Worm (Caenorhabditis elegans): Measurements from ENCODE around the gene top-3.

DNA sequence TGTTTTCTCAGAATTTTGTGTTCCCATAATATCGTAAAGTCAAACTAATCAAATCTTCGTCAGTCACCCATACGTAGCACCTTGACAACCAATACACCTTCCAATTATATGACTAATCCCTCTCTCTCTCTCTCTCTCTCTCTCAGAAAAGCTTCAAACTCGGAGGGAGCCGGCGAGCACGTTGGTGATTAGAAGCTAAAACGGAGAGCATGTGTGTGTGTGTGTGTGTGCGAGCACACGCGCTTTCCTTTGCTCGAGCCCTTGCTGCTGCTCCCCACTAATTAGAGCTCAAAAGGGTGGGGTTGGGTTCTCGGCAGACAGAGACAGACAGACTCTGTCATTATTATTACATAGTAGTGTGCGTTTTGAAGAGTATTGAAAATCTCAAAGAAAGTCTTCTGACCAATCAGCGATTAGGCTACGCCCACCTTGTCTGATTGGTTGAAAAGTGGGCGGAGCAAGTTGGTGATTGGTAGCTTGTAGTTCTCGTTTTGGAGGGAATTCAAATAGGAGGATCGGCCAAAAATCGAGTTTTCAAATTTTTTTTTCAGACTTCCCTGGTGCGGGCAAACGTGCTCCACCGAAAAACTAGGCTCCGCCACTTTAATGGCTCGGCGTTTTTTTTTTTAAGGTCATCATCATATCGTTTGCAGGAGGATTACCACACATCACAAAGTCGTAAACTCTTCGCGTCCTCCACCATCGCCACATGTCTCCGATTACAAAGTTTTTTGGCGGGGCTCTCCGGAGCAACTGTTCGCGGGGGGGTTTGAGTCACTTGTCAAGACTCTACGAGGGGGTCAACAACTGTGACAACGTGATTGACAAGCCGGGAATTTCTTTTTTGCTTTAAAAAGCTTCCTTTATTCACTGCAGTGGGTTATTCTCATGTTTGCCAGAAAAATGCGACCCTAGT, 24.7 kb downstream of the top-3 start:
- TF ChIP-seq rpc-1 (optimal IDR thresholded peaks at IDR 0.05) (no peak), rpc-1 (tag; optimal IDR thresholded peaks at IDR 0.05) (no peak), hlh-26 (GFP tag; conservative IDR thresholded peaks at IDR 0.05) (no peak), K12H6.12 (tag; optimal IDR thresholded peaks at IDR 0.05) (no peak), aptf-3 (GFP tag; IDR thresholded peaks at IDR 0.05) (no peak), ztf-25 (GFP tag; IDR thresholded peaks at IDR 0.05) (no peak), madf-10 (tag; optimal IDR thresholded peaks at IDR 0.05) (no peak), lsl-1 (GFP tag; optimal IDR thresholded peaks at IDR 0.05) (no peak), xnd-1 (tag; optimal IDR thresholded peaks at IDR 0.05) (no peak), somi-1 (GFP tag; optimal IDR thresholded peaks at IDR 0.05) (no peak), nfya-1 (tag; optimal IDR thresholded peaks at IDR 0.05; ENCODE audit: borderline replicate concordance, insufficient read depth) (no peak), ceh-58 (GFP tag; IDR thresholded peaks at IDR 0.05) (no peak), egl-18 (GFP tag; IDR thresholded peaks at IDR 0.05) (no peak), F52B5.7 (tag; optimal IDR thresholded peaks at IDR 0.05) (no peak)

Measured in whole organism, young adult.